Worm (Caenorhabditis elegans) whole organism, L3 larva: Measurements from ENCODE around the gene unc-31.

Source experiments
- aly-2 ChIP-seq: fragments of 150-350 bp; optimal IDR thresholded peaks from 2 replicates; lab custom pipeline; 2014; ENCODE audit warnings: missing biosample characterization, missing genetic modification characterization
- ceh-16 ChIP-seq: sonication (generic microtip); optimal IDR thresholded peaks from 2 replicates; lab custom pipeline; 2017; ENCODE audit warnings: missing biosample characterization, missing genetic modification characterization
- ceh-28 ChIP-seq: fragments of 150-350 bp; optimal IDR thresholded peaks from 2 replicates; lab custom pipeline; 2014; ENCODE audit warnings: missing biosample characterization, missing genetic modification reagents, missing genetic modification characterization
- ceh-82 ChIP-seq: fragments of 150-350 bp; optimal IDR thresholded peaks from 2 replicates; lab custom pipeline; 2014; ENCODE audit warnings: missing biosample characterization, missing genetic modification characterization
- egl-27 ChIP-seq: sonication (generic microtip); optimal IDR thresholded peaks from 4 replicates; lab custom pipeline; 2017; ENCODE audit warnings: missing biosample characterization, missing genetic modification reagents, missing genetic modification characterization
- egl-5 ChIP-seq: fragments of 150-350 bp; optimal IDR thresholded peaks from 2 replicates; lab custom pipeline; 2017; ENCODE audit warnings: missing biosample characterization, missing genetic modification reagents, missing genetic modification characterization, inconsistent platforms
- elt-1 ChIP-seq: fragments of 150-350 bp; optimal IDR thresholded peaks from 2 replicates; lab custom pipeline; 2014; ENCODE audit warnings: missing biosample characterization, missing genetic modification characterization
- elt-2 ChIP-seq: sonication (generic microtip); optimal IDR thresholded peaks from 2 replicates; lab custom pipeline; 2016; ENCODE audit warnings: missing genetic modification reagents, mild to moderate bottlenecking, missing genetic modification characterization, missing compliant biosample characterization
- elt-3 ChIP-seq, 3 experiments: fragments of 150-350 bp in 1 of 3; sonication (generic microtip) in 2 of 3; optimal IDR thresholded peaks; 2 replicates in 2 of 3; 4 replicates in 1 of 3; lab custom pipeline; 2014 to 2017; ENCODE audit warnings: missing biosample characterization in 3 of 3, missing genetic modification characterization in 3 of 3
- fkh-10 ChIP-seq: sonication (generic microtip); optimal IDR thresholded peaks from 2 replicates; lab custom pipeline; 2017; ENCODE audit warnings: missing biosample characterization, missing genetic modification reagents, missing genetic modification characterization
- fkh-2 ChIP-seq: fragments of 150-350 bp; optimal IDR thresholded peaks from 2 replicates; lab custom pipeline; 2014; ENCODE audit warnings: missing biosample characterization, missing genetic modification reagents, missing genetic modification characterization
- lin-15B ChIP-seq: fragments of 150-350 bp; optimal IDR thresholded peaks from 2 replicates; lab custom pipeline; 2014; ENCODE audit warnings: missing biosample characterization, missing genetic modification characterization
- lin-39 ChIP-seq: fragments of 150-350 bp; optimal IDR thresholded peaks from 2 replicates; lab custom pipeline; 2018; ENCODE audit warnings: missing biosample characterization, missing genetic modification reagents, missing genetic modification characterization
- mdl-1 ChIP-seq: fragments of 150-350 bp; optimal IDR thresholded peaks from 2 replicates; lab custom pipeline; 2014; ENCODE audit warnings: missing biosample characterization, missing genetic modification characterization
- mml-1 ChIP-seq: fragments of 150-350 bp; sonication (generic microtip); optimal IDR thresholded peaks from 3 replicates; lab custom pipeline; 2014; ENCODE audit warnings: missing biosample characterization, missing genetic modification characterization
- nhr-11 ChIP-seq: fragments of 150-350 bp; optimal IDR thresholded peaks from 2 replicates; lab custom pipeline; 2014; ENCODE audit warnings: missing biosample characterization, missing genetic modification characterization
- nhr-12 ChIP-seq: fragments of 150-350 bp; optimal IDR thresholded peaks from 2 replicates; lab custom pipeline; 2014; ENCODE audit warnings: missing biosample characterization, missing genetic modification characterization
- nhr-23 ChIP-seq: fragments of 150-350 bp; optimal IDR thresholded peaks from 2 replicates; lab custom pipeline; 2014; ENCODE audit warnings: missing biosample characterization, missing genetic modification reagents, missing genetic modification characterization
- nhr-237 ChIP-seq: fragments of 150-350 bp; optimal IDR thresholded peaks from 2 replicates; lab custom pipeline; 2014; ENCODE audit warnings: missing biosample characterization, missing genetic modification characterization
- nhr-25 ChIP-seq: sonication (generic microtip); optimal IDR thresholded peaks from 2 replicates; lab custom pipeline; 2017; ENCODE audit warnings: missing biosample characterization, missing genetic modification characterization
- nhr-28 ChIP-seq: fragments of 150-350 bp; optimal IDR thresholded peaks from 2 replicates; lab custom pipeline; 2014; ENCODE audit warnings: missing biosample characterization, missing genetic modification characterization
- nhr-43 ChIP-seq: sonication (generic microtip); optimal IDR thresholded peaks from 2 replicates; lab custom pipeline; 2016; ENCODE audit warnings: mild to moderate bottlenecking, missing genetic modification characterization, missing compliant biosample characterization; ENCODE audit not compliant: poor library complexity, severe bottlenecking
- nhr-76 ChIP-seq: fragments of 150-350 bp; sonication (generic microtip); optimal IDR thresholded peaks from 5 replicates; lab custom pipeline; 2014; ENCODE audit warnings: missing biosample characterization, missing genetic modification characterization
- nhr-77 ChIP-seq: fragments of 150-350 bp; optimal IDR thresholded peaks from 2 replicates; lab custom pipeline; 2014; ENCODE audit warnings: missing biosample characterization, missing genetic modification characterization
- pha-4 ChIP-seq: fragments of 150-350 bp; optimal IDR thresholded peaks from 2 replicates; lab custom pipeline; 2014; ENCODE audit warnings: missing biosample characterization, missing genetic modification reagents, missing genetic modification characterization
- pqm-1 ChIP-seq: fragments of 150-350 bp; optimal IDR thresholded peaks from 2 replicates; lab custom pipeline; 2017; ENCODE audit warnings: missing biosample characterization, missing genetic modification characterization, inconsistent platforms
- sea-2 ChIP-seq: fragments of 150-350 bp; sonication (generic microtip); optimal IDR thresholded peaks from 4 replicates; lab custom pipeline; 2014; ENCODE audit warnings: missing biosample characterization, missing genetic modification reagents, missing genetic modification characterization
- skn-1 ChIP-seq: fragments of 150-350 bp; optimal IDR thresholded peaks from 2 replicates; lab custom pipeline; 2014; ENCODE audit warnings: missing biosample characterization, missing genetic modification characterization
- snpc-4 ChIP-seq: fragments of 150-350 bp; optimal IDR thresholded peaks from 2 replicates; lab custom pipeline; 2014; ENCODE audit warnings: missing biosample characterization, missing genetic modification characterization
- tbx-2 ChIP-seq: sonication (generic microtip); optimal IDR thresholded peaks from 2 replicates; lab custom pipeline; 2016; ENCODE audit warnings: mild to moderate bottlenecking, missing genetic modification characterization, missing compliant biosample characterization
- unc-39 ChIP-seq: sonication (generic microtip); optimal IDR thresholded peaks from 4 replicates; lab custom pipeline; 2017; ENCODE audit warnings: missing biosample characterization, missing genetic modification characterization
- ztf-11 ChIP-seq: fragments of 150-350 bp; optimal IDR thresholded peaks from 2 replicates; lab custom pipeline; 2014; ENCODE audit warnings: missing biosample characterization, missing genetic modification characterization
- ztf-4 ChIP-seq: fragments of 150-350 bp; optimal IDR thresholded peaks from 2 replicates; lab custom pipeline; 2014; ENCODE audit warnings: missing biosample characterization, missing genetic modification characterization

Gene unc-31

DNA sequence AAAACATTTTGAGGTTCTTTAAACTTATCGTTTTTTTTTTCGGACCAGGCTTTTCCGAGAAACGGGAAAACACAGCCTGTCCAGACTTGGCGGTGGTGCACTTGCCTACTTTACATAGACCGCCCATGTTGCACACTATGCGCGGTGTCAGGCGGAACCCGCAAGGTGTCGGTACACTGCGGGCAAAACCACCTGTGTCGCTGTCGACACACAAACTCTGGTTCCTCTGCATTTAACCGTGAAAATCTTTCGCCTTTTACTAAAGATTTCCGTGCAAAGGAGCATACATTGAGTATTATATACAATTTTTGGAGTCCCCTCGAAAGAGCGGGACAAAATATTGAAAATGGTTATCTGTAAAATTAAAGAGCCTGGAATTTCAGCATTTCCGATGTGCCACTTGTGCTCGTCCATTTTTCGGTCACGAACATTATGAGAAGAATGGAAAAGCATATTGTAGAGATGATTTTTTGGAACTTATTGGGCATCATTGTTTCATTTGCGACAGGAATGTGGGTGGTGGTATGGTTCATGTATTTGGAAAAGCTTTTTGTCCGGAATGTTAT, 21.8 kb downstream of the unc-31 start:
- TF ChIP-seq nhr-11 (tag; lab: Kevin White, UChicago) (no peak), nhr-77 (tag; lab: Kevin White, UChicago) (no peak), mdl-1 (tag; lab: Kevin White, UChicago) (no peak), elt-2 (tag; lab: Kevin White, UChicago) (peak; percentile 20), pha-4 (tag; lab: Kevin White, UChicago) (no peak), fkh-2 (tag; lab: Kevin White, UChicago) (no peak), fkh-10 (no peak), snpc-4 (tag; lab: Kevin White, UChicago) (peak; percentile 69), ceh-28 (no peak), elt-1 (no peak), egl-5 (no peak), ztf-4 (tag; lab: Kevin White, UChicago) (no peak), nhr-237 (tag; lab: Kevin White, UChicago) (no peak), nhr-43 (tag; lab: Kevin White, UChicago) (no peak), pqm-1 (no peak), nhr-12 (tag; lab: Kevin White, UChicago) (no peak), ceh-16 (no peak), unc-39 (no peak)

- TF ChIP-seq skn-1 (tag; lab: Kevin White, UChicago) (no peak), nhr-25 (tag; lab: Kevin White, UChicago) (peak; percentile 32), ceh-28 (no peak), elt-3 (tag; optimal IDR thresholded peaks at IDR 0.05; lab: Kevin White, UChicago) (no peak)
Measured at ce11 chrIV:12796811-12797210, 23.1 kb downstream of the unc-31 start.

DNA sequence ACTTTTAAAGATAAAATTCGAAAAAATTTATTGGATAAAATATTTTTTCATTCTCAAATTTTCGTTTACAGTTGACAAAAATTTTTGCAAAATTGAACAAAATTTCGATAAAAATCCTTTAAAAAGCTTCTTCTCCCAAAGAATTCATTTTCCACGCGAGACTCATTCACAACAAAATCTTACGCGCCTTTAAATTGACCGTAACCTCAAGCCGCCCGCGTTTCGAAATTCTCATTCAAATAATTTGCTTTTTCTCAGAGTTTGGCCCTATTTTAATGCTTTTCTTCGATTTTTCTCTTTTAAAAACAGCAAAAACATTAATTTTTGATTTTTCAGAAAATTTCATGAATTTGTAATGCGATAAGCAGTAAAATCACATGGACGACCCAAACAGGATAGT, 31.9 kb downstream of the unc-31 start, which contains the start of gene F07C6.4:
Gene F07C6.4 (plus strand): TSS at position 330 of the 400 bp plus-strand sequence.
- TF ChIP-seq nhr-23 (tag; lab: Kevin White, UChicago) = no peak
- TF ChIP-seq elt-1 = no peak
- TF ChIP-seq ztf-11 = no peak
- TF ChIP-seq lin-39 (tag; lab: Kevin White, UChicago) = no peak
- no peak for TF ChIP-seq pha-4 (tag; lab: Kevin White, UChicago)

DNA sequence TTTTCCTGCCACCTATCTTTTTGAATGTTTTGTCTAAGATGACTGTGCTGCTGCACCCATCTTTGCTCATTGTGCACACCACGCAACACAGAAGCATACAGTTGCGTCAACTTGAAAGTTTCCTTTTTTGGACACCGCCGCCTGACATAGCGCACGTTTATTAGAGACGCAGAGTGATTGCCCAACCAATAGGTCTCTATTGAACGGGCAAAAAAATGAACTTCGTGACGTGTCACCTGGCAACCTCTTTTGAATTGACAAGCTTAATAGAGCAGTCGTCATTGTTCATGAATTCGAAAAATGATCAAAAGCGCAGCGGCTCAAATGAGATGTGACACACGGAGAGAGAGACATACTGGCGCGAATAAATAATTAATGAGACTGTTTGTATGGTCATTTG, 37.9 kb downstream of the unc-31 start:
- TF ChIP-seq elt-1 (no peak), unc-39 (no peak), fkh-2 (tag; lab: Kevin White, UChicago) (no peak), skn-1 (tag; lab: Kevin White, UChicago) (no peak), nhr-43 (tag; lab: Kevin White, UChicago) (no peak), elt-3 (tag; optimal IDR thresholded peaks at IDR 0.05; lab: Kevin White, UChicago) (no peak), nhr-23 (tag; lab: Kevin White, UChicago) (no peak), snpc-4 (tag; lab: Kevin White, UChicago) (no peak), ceh-28 (no peak)

ce11 chrIV:12813822-12814221, 40.2 kb downstream of the unc-31 start:
- TF ChIP-seq nhr-237 (tag; lab: Kevin White, UChicago) (no peak), lin-15B (tag; lab: Kevin White, UChicago) (no peak), nhr-77 (tag; lab: Kevin White, UChicago) (no peak), nhr-76 (tag; lab: Kevin White, UChicago) (no peak), elt-3 (tag; optimal IDR thresholded peaks at IDR 0.05; lab: Kevin White, UChicago) (no peak), mml-1 (tag; lab: Kevin White, UChicago) (no peak), mdl-1 (tag; lab: Kevin White, UChicago) (no peak), tbx-2 (tag; lab: Kevin White, UChicago) (no peak), sea-2 (GFP tag; lab: Kevin White, UChicago) (no peak), nhr-28 (tag; lab: Kevin White, UChicago) (no peak), aly-2 (no peak), ceh-82 (tag; lab: Kevin White, UChicago) (no peak), ztf-4 (tag; lab: Kevin White, UChicago) (no peak), egl-27 (tag; lab: Kevin White, UChicago) (no peak)
